Fruit fly (Drosophila melanogaster) ovary, adult (tissue): ENCODE results near the gene Reg-2.

Source experiments
- CG17801 ChIP-seq: fragments of 200-800 bp; optimal IDR thresholded peaks from 2 replicates; lab custom pipeline; 2019; ENCODE audit warnings: missing biosample characterization, mild to moderate bottlenecking, missing genetic modification characterization, moderate library complexity; ENCODE audit not compliant: partially characterized antibody

The Reg-2 gene

dm6 chr3L:616482-617148 is 10.2 kb upstream of the Reg-2 start:
- peak; percentile 12 for TF ChIP-seq CG17801 (GFP tag; lab: Kevin White, UChicago)

- no peak for TF ChIP-seq CG17801 (GFP tag; lab: Kevin White, UChicago)
Observed at dm6 chr3L:616099-616481, 9.7 kb upstream of the Reg-2 start.

DNA sequence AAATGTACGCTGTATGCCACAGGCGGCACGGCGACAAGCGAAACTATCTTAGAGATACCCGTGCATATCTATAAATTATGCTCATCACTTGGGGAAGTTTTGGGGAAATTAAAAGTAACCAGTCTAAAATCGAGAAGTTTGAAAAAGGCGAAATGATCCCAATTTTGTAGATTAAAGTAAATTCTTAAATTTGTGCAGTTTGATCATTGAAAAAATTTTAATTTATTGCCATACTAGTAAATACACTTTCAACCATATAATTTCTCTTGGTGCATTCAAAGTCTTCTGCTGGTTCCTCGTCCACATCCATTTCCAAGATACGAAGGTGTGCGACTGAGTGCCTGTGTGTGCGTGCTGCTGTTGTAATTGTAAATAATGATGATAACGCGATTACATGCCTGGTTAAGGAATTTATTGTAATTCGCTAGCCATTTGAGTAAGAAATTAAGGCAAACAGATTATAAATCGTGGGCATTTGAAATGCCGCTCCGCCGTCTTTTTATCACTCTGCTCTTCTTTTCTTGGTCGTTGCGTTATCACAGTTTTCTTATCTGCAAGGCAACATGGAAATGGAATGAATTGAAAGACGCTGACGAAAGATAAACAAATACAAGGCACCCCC is 9.2 kb upstream of the Reg-2 start:
- TF ChIP-seq CG17801 (GFP tag; lab: Kevin White, UChicago) = no peak

DNA sequence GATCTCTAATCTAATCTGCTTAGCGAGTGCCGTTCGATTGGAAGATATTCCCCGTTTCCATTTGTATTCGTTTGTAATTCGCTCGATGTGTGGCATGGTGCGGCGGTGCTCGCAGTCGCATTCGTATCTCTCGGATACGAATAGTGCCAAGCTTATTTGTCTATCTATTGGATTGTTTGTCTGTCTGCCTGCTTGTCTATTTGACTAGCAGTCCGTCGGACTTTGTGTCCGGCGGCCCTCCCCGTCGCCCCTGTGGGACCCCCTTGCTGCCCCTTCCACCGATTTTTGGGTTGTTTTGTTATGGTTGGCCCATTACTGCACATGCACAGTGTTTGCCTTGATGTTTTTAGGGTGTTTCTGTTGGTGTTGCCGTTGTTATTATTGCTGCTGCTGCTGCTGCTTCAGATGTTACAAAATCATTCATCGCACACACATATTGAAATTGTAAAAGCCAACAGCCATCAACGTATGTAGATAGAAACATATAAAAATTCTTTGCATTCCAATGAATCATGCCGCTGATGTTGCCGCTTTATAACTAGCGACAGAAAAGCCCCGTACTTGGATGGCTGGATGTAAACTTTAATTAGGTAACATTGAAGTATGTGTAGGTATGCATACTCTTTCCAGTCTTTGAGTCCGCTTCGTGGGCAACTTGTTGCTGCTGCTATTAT is 8.5 kb upstream of the Reg-2 start:
- no peak for TF ChIP-seq CG17801 (GFP tag; lab: Kevin White, UChicago)

- TF ChIP-seq CG17801 (GFP tag; lab: Kevin White, UChicago) = no peak
Observed at dm6 chr3L:613578-614300, 7.4 kb upstream of the Reg-2 start.

DNA sequence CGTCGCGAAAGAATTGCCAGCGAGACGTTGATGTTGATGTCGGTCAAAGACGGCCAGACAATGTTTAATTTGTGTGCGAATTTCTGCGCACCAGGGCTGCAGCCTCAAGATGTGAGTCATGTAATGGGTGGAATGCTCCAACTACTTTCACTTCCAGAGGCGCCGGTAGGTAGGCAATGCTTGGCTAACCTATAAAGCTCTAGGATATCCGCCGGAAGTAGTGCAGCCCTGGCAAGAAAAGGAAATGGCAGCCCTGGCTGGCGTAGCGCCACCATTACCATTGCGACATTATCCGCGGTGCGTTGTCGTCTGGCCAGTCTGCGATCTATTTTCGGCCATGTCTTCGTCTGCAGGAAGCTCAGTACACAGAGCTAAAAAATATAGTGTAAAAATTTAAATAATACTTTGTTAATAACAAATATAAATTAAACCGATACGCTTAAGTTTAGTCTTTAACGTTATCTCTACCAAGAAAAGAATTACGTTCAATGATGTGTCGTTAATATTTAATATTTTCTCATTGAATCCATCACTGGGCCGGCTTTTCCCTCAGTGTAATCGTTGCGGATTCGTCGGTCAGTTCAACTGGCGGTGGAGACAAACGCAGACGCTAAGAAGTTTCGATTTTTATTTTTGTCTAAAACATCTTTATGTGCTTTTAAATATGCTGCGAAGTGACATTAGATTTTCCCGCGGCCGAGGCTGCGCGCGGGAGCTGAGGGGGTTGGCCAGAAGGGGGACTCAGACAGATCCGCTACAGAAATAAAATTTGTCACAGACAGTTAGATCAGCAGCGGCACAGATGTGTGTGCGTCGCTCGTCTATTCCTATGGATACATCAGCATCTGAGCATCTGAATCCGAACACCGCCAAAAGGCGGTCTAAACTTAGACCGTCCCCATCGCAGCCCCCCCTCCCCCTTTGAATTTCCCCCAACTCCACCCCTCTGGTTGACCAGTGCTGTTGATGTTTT is 5.6 kb upstream of the Reg-2 start:
- TF ChIP-seq CG17801 (GFP tag; lab: Kevin White, UChicago) = no peak

DNA sequence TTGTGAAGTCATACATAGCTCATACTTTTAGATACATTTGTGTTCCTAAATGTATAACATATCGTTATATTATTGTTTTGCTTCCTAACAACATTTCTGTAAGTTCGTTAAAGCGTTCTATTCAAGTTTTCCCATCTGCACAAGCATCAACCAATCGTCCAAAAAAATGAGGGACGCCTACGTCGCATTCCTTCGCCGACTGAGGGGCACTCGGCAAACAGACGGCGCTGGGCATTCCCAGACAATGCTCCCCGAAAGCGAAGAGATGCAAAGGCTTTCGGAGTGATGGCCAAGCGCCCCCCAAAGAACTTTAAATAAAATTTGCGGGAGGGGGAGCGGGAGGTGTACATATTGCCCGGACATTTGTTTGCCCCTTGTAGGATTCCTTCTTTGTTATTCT is 4.4 kb upstream of the Reg-2 start:
- no peak for TF ChIP-seq CG17801 (GFP tag; lab: Kevin White, UChicago)

dm6 chr3L:609163-609562 is 2.8 kb upstream of the Reg-2 start:
- TF ChIP-seq CG17801 (GFP tag; lab: Kevin White, UChicago) = no peak

DNA sequence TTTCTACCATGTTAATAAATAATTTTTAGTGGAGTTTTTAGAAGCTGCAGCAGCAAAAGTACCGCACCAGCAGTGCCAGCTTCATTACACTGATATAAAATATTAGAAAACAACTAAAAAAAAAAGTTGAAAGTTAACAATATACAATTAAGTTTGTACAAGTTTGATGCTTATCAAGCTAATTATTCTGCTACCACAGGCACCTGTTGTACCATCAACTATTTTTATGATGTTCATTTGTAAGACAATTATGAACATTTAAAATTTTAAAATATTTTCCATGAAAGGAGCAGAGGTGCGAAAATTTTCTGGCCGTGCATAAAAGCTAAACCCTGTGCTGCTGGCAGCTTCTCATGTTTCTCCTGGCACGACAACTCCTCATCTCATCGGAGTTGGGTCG is 2.0 kb upstream of the Reg-2 start:
- no peak for TF ChIP-seq CG17801 (GFP tag; lab: Kevin White, UChicago)

- TF ChIP-seq CG17801 (GFP tag; lab: Kevin White, UChicago) = no peak
Observed at dm6 chr3L:607551-608314, 1.4 kb upstream of the Reg-2 start.

- TF ChIP-seq CG17801 (GFP tag; lab: Kevin White, UChicago) = no peak
Observed at dm6 chr3L:604701-605100, 1.7 kb downstream of the Reg-2 start.

- TF ChIP-seq CG17801 (GFP tag; lab: Kevin White, UChicago) = peak; percentile 69
Observed at dm6 chr3L:603847-604550, 2.4 kb downstream of the Reg-2 start, which contains the start of gene CG13893. Gene CG13893, minus strand, starts transcription at chr3L:604008.

DNA sequence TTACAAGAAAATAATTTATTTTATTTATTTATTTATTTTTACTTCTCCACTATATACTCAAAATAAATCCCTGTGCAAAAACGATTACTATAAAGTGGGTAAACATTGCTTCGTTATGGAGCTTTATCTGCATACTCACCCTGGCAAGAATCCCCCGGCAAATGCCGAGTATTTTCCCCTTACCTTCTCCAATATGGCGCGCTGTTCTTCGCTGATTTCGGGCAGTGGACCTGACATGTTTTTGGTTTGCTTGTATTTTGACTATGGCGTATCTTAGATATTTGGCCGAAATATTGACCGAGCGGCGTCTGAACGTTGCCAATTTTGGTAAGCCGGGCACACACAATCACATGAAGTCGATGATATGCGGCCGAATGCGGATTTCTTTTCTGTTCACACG is 3.2 kb downstream of the Reg-2 start:
- no peak for TF ChIP-seq CG17801 (GFP tag; lab: Kevin White, UChicago)
